Fruit fly (Drosophila melanogaster): ENCODE data around the gene CG1951.

Gene CG1951

dm6 chr3R:29040526-29041195 lies 13.6 kb downstream of the CG1951 start:
- TF ChIP-seq OdsH (GFP tag; optimal IDR thresholded peaks at IDR 0.05): peak; percentile 13
- TF ChIP-seq foxo (GFP tag; optimal IDR thresholded peaks at IDR 0.05): no peak
- no peak for TF ChIP-seq sage (GFP tag; optimal IDR thresholded peaks at IDR 0.05)
- TF ChIP-seq sv (GFP tag; optimal IDR thresholded peaks at IDR 0.05): peak; percentile 41
- peak; percentile 34 for TF ChIP-seq psq (GFP tag; optimal IDR thresholded peaks at IDR 0.05)

- TF ChIP-seq sage (GFP tag; optimal IDR thresholded peaks at IDR 0.05) (peak; percentile 36), Jra (GFP tag; optimal IDR thresholded peaks at IDR 0.05) (no peak)
Observed at dm6 chr3R:29049055-29049722, 22.2 kb downstream of the CG1951 start, which contains the start of gene CG11837. TSS of gene CG11837 (plus strand) at chr3R:29049493.

dm6 chr3R:29050756-29051155 lies 23.7 kb downstream of the CG1951 start, which contains the start of gene CG11841:
TSS of gene CG11841 (plus strand) at chr3R:29051056.
- TF ChIP-seq h (GFP tag; optimal IDR thresholded peaks at IDR 0.05) (no peak), br (GFP tag; optimal IDR thresholded peaks at IDR 0.05) (no peak), Dfd (GFP tag; optimal IDR thresholded peaks at IDR 0.05) (no peak), rgr (GFP tag; optimal IDR thresholded peaks at IDR 0.05) (no peak), pan (optimal IDR thresholded peaks at IDR 0.05) (no peak), Myc (optimal IDR thresholded peaks at IDR 0.05) (no peak), dsf (GFP tag; optimal IDR thresholded peaks at IDR 0.05; ENCODE audit: borderline replicate concordance) (no peak), tai (GFP tag; optimal IDR thresholded peaks at IDR 0.05) (no peak), brk (GFP tag; optimal IDR thresholded peaks at IDR 0.05) (no peak), lola (GFP tag; optimal IDR thresholded peaks at IDR 0.05) (no peak), Jra (GFP tag; optimal IDR thresholded peaks at IDR 0.05) (no peak), Hr78 (GFP tag; optimal IDR thresholded peaks at IDR 0.05) (no peak), CG9705 (GFP tag; optimal IDR thresholded peaks at IDR 0.05) (no peak), HLH106 (tag; optimal IDR thresholded peaks at IDR 0.05) (no peak), jim (GFP tag; optimal IDR thresholded peaks at IDR 0.05) (no peak), Sp1 (GFP tag; optimal IDR thresholded peaks at IDR 0.05) (no peak), psq (GFP tag; optimal IDR thresholded peaks at IDR 0.05) (no peak), N (GFP tag; optimal IDR thresholded peaks at IDR 0.05) (no peak), Vsx2 (GFP tag; optimal IDR thresholded peaks at IDR 0.05; ENCODE audit: partially characterized antibody) (no peak)

- TF ChIP-seq dsf (GFP tag; optimal IDR thresholded peaks at IDR 0.05; ENCODE audit: borderline replicate concordance): no peak
- no peak for TF ChIP-seq lola (GFP tag; optimal IDR thresholded peaks at IDR 0.05)
- no peak for TF ChIP-seq Sp1 (GFP tag; optimal IDR thresholded peaks at IDR 0.05)
- no peak for TF ChIP-seq dl (GFP tag; optimal IDR thresholded peaks at IDR 0.05; ENCODE audit: insufficient read depth in 1 of 2, partially characterized antibody in 2 of 2)
- TF ChIP-seq Mio (GFP tag; optimal IDR thresholded peaks at IDR 0.05): no peak
- no peak for TF ChIP-seq GATAd (GFP tag; optimal IDR thresholded peaks at IDR 0.05)
- TF ChIP-seq Myc (optimal IDR thresholded peaks at IDR 0.05): no peak
- TF ChIP-seq psq (GFP tag; optimal IDR thresholded peaks at IDR 0.05): no peak
- no peak for TF ChIP-seq tai (GFP tag; optimal IDR thresholded peaks at IDR 0.05)
Observed at dm6 chr3R:29052380-29052779, 25.3 kb downstream of the CG1951 start, which contains the start of gene CG11842. TSS of gene CG11842 (plus strand) at chr3R:29052680.

dm6 chr3R:29054047-29054446 lies 27.0 kb downstream of the CG1951 start, which contains the start of gene CG11843:
TSS of gene CG11843 (plus strand) at chr3R:29054347.
- TF ChIP-seq Hnf4 (GFP tag; optimal IDR thresholded peaks at IDR 0.05): no peak
- no peak for TF ChIP-seq psq (GFP tag; optimal IDR thresholded peaks at IDR 0.05)
- TF ChIP-seq Vsx2 (GFP tag; optimal IDR thresholded peaks at IDR 0.05; ENCODE audit: partially characterized antibody): no peak
- TF ChIP-seq Dif (GFP tag; optimal IDR thresholded peaks at IDR 0.05; ENCODE audit: partially characterized antibody): no peak
- TF ChIP-seq Dfd (GFP tag; optimal IDR thresholded peaks at IDR 0.05): no peak
- TF ChIP-seq Myc (optimal IDR thresholded peaks at IDR 0.05): no peak
- no peak for TF ChIP-seq Hr78 (GFP tag; optimal IDR thresholded peaks at IDR 0.05)
- no peak for TF ChIP-seq CG32264 (GFP tag; optimal IDR thresholded peaks at IDR 0.05)
- TF ChIP-seq N (GFP tag; optimal IDR thresholded peaks at IDR 0.05): no peak
- no peak for TF ChIP-seq h (GFP tag; optimal IDR thresholded peaks at IDR 0.05)
- TF ChIP-seq jim (GFP tag; optimal IDR thresholded peaks at IDR 0.05): no peak
- no peak for TF ChIP-seq pan (optimal IDR thresholded peaks at IDR 0.05)
- no peak for TF ChIP-seq rgr (GFP tag; optimal IDR thresholded peaks at IDR 0.05)
- TF ChIP-seq sv (GFP tag; optimal IDR thresholded peaks at IDR 0.05): no peak
- TF ChIP-seq OdsH (GFP tag; optimal IDR thresholded peaks at IDR 0.05): no peak

Measured in whole organism, wandering third instar larva.